Worm (Caenorhabditis elegans): ENCODE results near the gene Y57G11C.1147.

Y57G11C.1147 gene

ce11 chrIV:14786374-14787136 lies 10.8 kb downstream of the Y57G11C.1147 start, which contains the start of gene melo-1 (continued):
- no peak for TF ChIP-seq zim-3 (tag; optimal IDR thresholded peaks at IDR 0.05)
- TF ChIP-seq somi-1 (GFP tag; optimal IDR thresholded peaks at IDR 0.05), result no peak
- TF ChIP-seq F57C9.4 (tag; optimal IDR thresholded peaks at IDR 0.05), result no peak
- no peak for TF ChIP-seq unc-62 (GFP tag; optimal IDR thresholded peaks at IDR 0.05)
- no peak for TF ChIP-seq ceh-79 (tag; optimal IDR thresholded peaks at IDR 0.05)
- 0 out of 2 replicates have a peak, but pooled peaks have one; percentile 14 for TF ChIP-seq attf-6 (GFP tag; IDR thresholded peaks at IDR 0.05)
- no peak for TF ChIP-seq rpc-1 (optimal IDR thresholded peaks at IDR 0.05)
- TF ChIP-seq rpc-1 (tag; optimal IDR thresholded peaks at IDR 0.05), result no peak
- no peak for TF ChIP-seq hrde-1 (tag; optimal IDR thresholded peaks at IDR 0.05; ENCODE audit: borderline replicate concordance)
- peak; percentile 22; the same call in 1 of the 2 replicates for TF ChIP-seq pbrm-1 (GFP tag; IDR thresholded peaks at IDR 0.05)
- TF ChIP-seq ztf-3 (GFP tag; optimal IDR thresholded peaks at IDR 0.05), result no peak
- no peak for TF ChIP-seq akir-1 (GFP tag; optimal IDR thresholded peaks at IDR 0.05)

- TF ChIP-seq attf-5 (GFP tag; optimal IDR thresholded peaks at IDR 0.05) (no peak), lin-26 (GFP tag; IDR thresholded peaks at IDR 0.05) (no peak), die-1 (tag; optimal IDR thresholded peaks at IDR 0.05) (no peak), snpc-1.3 (tag; optimal IDR thresholded peaks at IDR 0.05; ENCODE audit: insufficient read depth) (no peak), tlf-1 (GFP tag; optimal IDR thresholded peaks at IDR 0.05) (no peak), ztf-26 (tag; optimal IDR thresholded peaks at IDR 0.05) (no peak), hmg-20 (GFP tag; IDR thresholded peaks at IDR 0.05) (no peak)
Observed at ce11 chrIV:14784481-14784880, 12.8 kb downstream of the Y57G11C.1147 start, which contains the start of gene nlp-56. nlp-56 (minus strand) TSS chrIV:14784737.

ce11 chrIV:14782211-14782610 lies 15.1 kb downstream of the Y57G11C.1147 start, which contains the start of gene Y57G11C.1130:
Y57G11C.1130 (plus strand) TSS chrIV:14782511.
- no peak for TF ChIP-seq sptf-2 (GFP tag; optimal IDR thresholded peaks at IDR 0.05)

ce11 chrIV:14781537-14781936 lies 15.8 kb downstream of the Y57G11C.1147 start, which contains the start of gene Y57G11C.8:
Y57G11C.8 (plus strand) TSS chrIV:14781837.
- peak; percentile 43 for TF ChIP-seq snpc-4 (GFP tag; optimal IDR thresholded peaks at IDR 0.05)
- TF ChIP-seq snpc-4 (tag; optimal IDR thresholded peaks at IDR 0.05), result peak in 2 of 4 experiments; percentile 19 to 65
- no peak for TF ChIP-seq gei-17 (GFP tag; optimal IDR thresholded peaks at IDR 0.05)
- TF ChIP-seq efl-1 (GFP tag; optimal IDR thresholded peaks at IDR 0.05), result peak; percentile 67
- no peak for TF ChIP-seq cebp-2 (GFP tag; IDR thresholded peaks at IDR 0.05)
- no peak for TF ChIP-seq aptf-2 (GFP tag; conservative IDR thresholded peaks at IDR 0.05)
- TF ChIP-seq C17E4.6 (GFP tag; IDR thresholded peaks at IDR 0.05), result no peak
- TF ChIP-seq nfya-2 (GFP tag; IDR thresholded peaks at IDR 0.05), result no peak
- TF ChIP-seq egl-44 (GFP tag; IDR thresholded peaks at IDR 0.05), result no peak
- no peak for TF ChIP-seq lsl-1 (GFP tag; optimal IDR thresholded peaks at IDR 0.05)
- no peak for TF ChIP-seq F37B4.10 (GFP tag; IDR thresholded peaks at IDR 0.05)
- TF ChIP-seq K12H6.12 (tag; optimal IDR thresholded peaks at IDR 0.05), result no peak

ce11 chrIV:14780566-14780965 lies 16.7 kb downstream of the Y57G11C.1147 start:
- peak; percentile 17 for TF ChIP-seq efl-1 (GFP tag; optimal IDR thresholded peaks at IDR 0.05)
- TF ChIP-seq tbp1 (GFP tag; optimal IDR thresholded peaks at IDR 0.05), result peak; percentile 70
- peak; percentile 57 for TF ChIP-seq snpc-1.3 (tag; optimal IDR thresholded peaks at IDR 0.05; ENCODE audit: insufficient read depth)
- peak; percentile 90 for TF ChIP-seq snpc-1.1 (tag; optimal IDR thresholded peaks at IDR 0.05; ENCODE audit: insufficient read depth)
- peak; percentile 51 for TF ChIP-seq lsl-1 (GFP tag; optimal IDR thresholded peaks at IDR 0.05)
- TF ChIP-seq snpc-4 (GFP tag; optimal IDR thresholded peaks at IDR 0.05), result peak; percentile 93
- TF ChIP-seq snpc-4 (tag; optimal IDR thresholded peaks at IDR 0.05), result peak; percentile 84 to 97 (median 93)
- TF ChIP-seq lin-54 (GFP tag; optimal IDR thresholded peaks at IDR 0.05), result peak; percentile 76
- TF ChIP-seq F49E8.2 (tag; optimal IDR thresholded peaks at IDR 0.05; ENCODE audit: insufficient read depth), result peak; percentile 55
- TF ChIP-seq snpc-3.4 (tag; optimal IDR thresholded peaks at IDR 0.05), result peak; percentile 80

Data from whole organism, young adult.